Worm (Caenorhabditis elegans): ENCODE measurements around the gene spp-16.

- TF ChIP-seq skn-1 (tag; optimal IDR thresholded peaks at IDR 0.05) (no peak), nhr-25 (tag; optimal IDR thresholded peaks at IDR 0.05) (no peak), Y55F3AM.14 (GFP tag; optimal IDR thresholded peaks at IDR 0.05) (no peak), nhr-23 (tag; optimal IDR thresholded peaks at IDR 0.05) (no peak), elt-1 (tag; optimal IDR thresholded peaks at IDR 0.05) (no peak), egl-27 (tag; optimal IDR thresholded peaks at IDR 0.05) (no peak), nhr-77 (tag; optimal IDR thresholded peaks at IDR 0.05) (no peak)
These were observed 12.1 kb downstream of the spp-16 start, which contains the start of gene F32D8.11 for ce11 chrV:10889036-10889435.
